Worm (Caenorhabditis elegans) whole organism, dauer: ENCODE data around the gene cyp-33A1.

Experiments used
- unc-62 ChIP-seq: sonication (generic microtip); optimal IDR thresholded peaks from 2 replicates; lab custom pipeline; 2017; ENCODE audit warnings: missing biosample characterization, missing genetic modification reagents, missing genetic modification characterization

Gene cyp-33A1

ce11 chrV:7690637-7691036 lies 9.4 kb upstream of the cyp-33A1 start:
- no peak for TF ChIP-seq unc-62 (GFP tag; lab: Kevin White, UChicago)

DNA sequence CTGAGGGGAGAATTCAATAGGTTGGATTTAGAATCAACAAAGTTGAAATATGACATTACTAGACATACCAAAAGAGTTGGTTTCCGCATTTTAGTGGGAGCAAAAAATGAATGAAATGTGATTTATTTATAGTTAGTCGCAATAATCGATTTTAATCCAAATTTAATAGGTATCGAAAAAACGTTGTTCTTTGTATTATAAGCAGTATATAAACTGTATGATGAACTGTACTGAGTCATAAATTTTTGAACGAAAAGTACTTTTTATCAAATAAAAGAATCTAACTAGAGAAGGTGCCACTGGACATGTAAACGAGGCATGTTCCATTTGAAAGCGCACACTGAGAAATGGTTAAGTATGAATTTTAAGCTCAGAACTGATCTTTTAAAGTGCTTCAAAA lies 8.6 kb upstream of the cyp-33A1 start, which contains the start of gene C12D5.9:
Gene C12D5.9 (minus strand): TSS at position 101 of the 400 bp plus-strand sequence.
- TF ChIP-seq unc-62 (GFP tag; lab: Kevin White, UChicago), result no peak

ce11 chrV:7686189-7686588 lies 4.9 kb upstream of the cyp-33A1 start, which contains the start of the genes nhr-94 and nhr-152:
TSS of gene nhr-94 (minus strand) at chrV:7686335.
TSS of gene nhr-152 (plus strand) at chrV:7686350.
- TF ChIP-seq unc-62 (GFP tag; lab: Kevin White, UChicago), result no peak

DNA sequence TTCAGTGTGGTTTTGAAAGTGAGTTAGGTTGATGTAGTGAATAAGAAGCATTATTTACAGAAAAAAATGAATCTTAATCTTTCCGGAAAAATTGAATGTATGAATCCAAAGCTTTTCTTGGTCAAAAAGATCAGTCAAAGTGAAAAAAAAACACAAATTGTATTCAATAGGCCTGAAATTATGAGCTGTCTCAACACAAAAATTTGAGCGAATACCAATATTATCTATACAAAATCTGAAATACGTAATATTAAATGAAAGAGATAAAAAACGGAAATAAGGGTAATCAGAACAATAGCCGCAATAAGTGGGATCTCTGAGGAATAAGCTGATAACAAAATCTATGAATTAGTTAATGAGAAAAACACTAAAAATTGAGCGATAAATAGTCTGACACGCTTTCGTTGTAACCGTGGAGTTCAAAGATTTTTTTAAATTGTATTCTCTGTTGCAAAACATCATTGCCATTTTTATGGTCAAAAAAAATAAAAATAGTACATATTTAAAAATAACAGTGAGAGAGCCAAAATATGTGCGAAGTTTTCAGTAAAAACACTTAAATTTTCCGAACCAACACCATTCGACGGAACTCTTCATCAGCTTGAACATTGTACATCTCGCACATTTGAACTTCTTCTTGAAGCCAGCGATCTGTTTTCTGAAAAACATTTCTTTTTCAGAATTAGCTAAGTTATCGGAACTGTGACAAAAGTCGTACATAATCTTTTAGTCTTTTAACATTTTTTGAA lies 2.8 kb upstream of the cyp-33A1 start, which contains the start of gene sre-11:
Gene sre-11 (minus strand): TSS at position 51 of the 749 bp plus-strand sequence.
- no peak for TF ChIP-seq unc-62 (GFP tag; lab: Kevin White, UChicago)

DNA sequence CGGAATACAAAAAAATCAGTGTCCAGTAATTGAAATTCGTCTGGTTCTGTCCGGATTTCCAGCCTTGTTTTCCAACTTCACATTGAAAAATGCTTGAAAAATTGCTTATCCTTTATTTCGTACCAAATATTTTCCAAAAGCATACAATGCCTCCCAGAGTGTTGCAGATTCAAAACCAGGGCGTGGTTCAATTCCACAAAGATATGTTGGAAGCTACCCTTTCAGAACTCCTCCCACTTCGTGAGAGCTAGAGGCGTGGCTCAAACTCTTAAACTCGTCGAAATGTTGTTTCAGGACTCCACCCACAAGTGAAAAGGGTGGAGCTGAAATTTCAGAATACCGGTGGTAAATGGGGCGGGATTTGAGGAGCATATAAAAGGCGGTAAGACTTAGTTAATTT lies 5.4 kb downstream of the cyp-33A1 start, which contains the start of gene C12D5.3:
Gene C12D5.3 (plus strand): TSS at position 301 of the 400 bp plus-strand sequence.
- TF ChIP-seq unc-62 (GFP tag; lab: Kevin White, UChicago), result no peak

DNA sequence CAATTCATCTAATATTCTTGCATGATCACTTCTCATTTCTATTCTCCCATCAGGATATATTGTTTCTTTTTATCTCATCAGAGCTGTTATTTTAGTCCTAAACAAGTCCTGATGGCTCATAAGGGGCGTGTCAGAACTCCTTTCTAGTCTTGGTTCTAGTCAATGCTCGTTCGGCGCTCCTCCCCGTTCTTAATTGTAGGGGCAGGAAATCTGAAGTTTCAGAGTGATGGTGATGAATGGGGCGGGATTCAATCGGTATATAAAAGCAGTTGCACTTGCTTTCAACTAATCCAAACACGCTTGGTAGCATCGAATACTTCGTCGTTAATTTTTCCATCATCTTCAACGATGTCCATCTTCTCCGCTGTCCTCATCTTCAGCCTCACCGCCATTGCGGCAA lies 9.0 kb downstream of the cyp-33A1 start, which contains the start of gene C12D5.4:
Gene C12D5.4 (plus strand): TSS at position 301 of the 400 bp plus-strand sequence.
- TF ChIP-seq unc-62 (GFP tag; lab: Kevin White, UChicago), result no peak

DNA sequence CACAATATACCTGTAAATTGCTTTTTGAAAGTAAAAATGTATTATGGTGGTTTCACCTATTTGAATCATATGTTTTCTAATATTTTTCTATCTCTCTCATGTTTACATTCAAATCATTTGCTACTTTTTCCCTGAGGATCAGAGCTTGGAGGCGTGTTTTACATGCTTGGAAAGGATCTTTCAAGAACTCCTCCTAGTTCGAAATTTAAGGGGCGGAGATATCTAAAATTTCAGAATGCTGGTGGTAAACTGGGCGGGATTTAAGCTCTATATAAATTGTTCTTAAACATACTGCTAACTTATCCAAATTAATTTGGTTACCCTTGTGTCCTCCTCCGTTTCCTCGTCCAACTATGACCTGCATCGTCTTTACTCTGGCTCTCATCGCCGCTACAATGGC lies 13.3 kb downstream of the cyp-33A1 start, which contains the start of gene C12D5.5:
Gene C12D5.5 (plus strand): TSS at position 301 of the 400 bp plus-strand sequence.
- TF ChIP-seq unc-62 (GFP tag; lab: Kevin White, UChicago), result no peak

DNA sequence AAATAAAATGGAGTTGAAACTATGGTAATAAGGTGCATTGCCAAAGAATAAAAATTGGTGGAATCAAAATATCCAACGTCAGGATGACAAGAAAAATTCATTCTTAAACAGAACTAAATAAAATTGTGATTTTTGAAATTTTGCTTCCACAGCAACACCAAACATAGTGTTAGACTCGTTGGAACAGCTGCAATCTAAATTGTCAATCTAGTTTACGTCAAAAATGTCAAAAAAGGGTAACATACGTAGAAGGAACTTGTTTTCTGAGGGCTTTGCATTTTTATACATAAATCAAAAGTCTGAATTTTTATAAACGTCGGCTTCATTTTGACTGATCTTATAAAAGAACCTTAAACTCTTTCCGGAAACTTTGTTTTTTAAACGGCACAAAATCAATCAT lies 27.7 kb downstream of the cyp-33A1 start, which contains the start of gene srh-200:
Gene srh-200 (minus strand): TSS at position 101 of the 400 bp plus-strand sequence.
- TF ChIP-seq unc-62 (GFP tag; lab: Kevin White, UChicago), result no peak

- no peak for TF ChIP-seq unc-62 (GFP tag; lab: Kevin White, UChicago)
These were observed 29.5 kb downstream of the cyp-33A1 start, which contains the start of gene srh-234 for ce11 chrV:7651757-7652156. TSS of gene srh-234 (minus strand) at chrV:7651857.

ce11 chrV:7649963-7650362 lies 31.3 kb downstream of the cyp-33A1 start:
- TF ChIP-seq unc-62 (GFP tag; lab: Kevin White, UChicago), result no peak

- TF ChIP-seq unc-62 (GFP tag; lab: Kevin White, UChicago), result no peak
These were observed 34.1 kb downstream of the cyp-33A1 start for ce11 chrV:7647147-7647546.

ce11 chrV:7645454-7645853 lies 35.8 kb downstream of the cyp-33A1 start, which contains the start of gene str-47:
TSS of gene str-47 (plus strand) at chrV:7645754.
- TF ChIP-seq unc-62 (GFP tag; lab: Kevin White, UChicago), result no peak

DNA sequence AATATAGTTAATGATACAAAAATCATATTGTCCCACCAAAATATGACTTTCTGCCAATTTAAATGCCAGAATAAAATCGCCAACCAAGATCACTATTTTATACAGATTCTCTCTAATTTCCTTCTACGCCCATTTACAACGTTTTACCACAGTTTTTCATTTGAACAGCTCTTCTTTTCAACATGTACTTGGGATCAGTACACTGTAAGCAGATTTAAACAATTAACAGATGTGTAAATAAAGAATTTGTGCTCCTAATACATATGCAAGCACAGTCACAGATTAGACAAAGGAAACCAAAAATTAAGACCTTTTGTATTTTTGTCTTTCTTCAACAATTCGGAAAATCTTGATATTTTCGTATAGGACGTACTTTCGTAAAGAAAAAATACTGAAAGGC lies 37.8 kb downstream of the cyp-33A1 start, which contains the start of gene F07C4.11:
Gene F07C4.11 (minus strand): TSS at position 101 of the 400 bp plus-strand sequence.
- TF ChIP-seq unc-62 (GFP tag; lab: Kevin White, UChicago), result no peak

ce11 chrV:7641718-7642117 lies 39.5 kb downstream of the cyp-33A1 start:
- no peak for TF ChIP-seq unc-62 (GFP tag; lab: Kevin White, UChicago)

- no peak for TF ChIP-seq unc-62 (GFP tag; lab: Kevin White, UChicago)
These were observed 41.5 kb downstream of the cyp-33A1 start, which contains the start of gene F07C4.10 for ce11 chrV:7639787-7640186. TSS of gene F07C4.10 (minus strand) at chrV:7639887.

- no peak for TF ChIP-seq unc-62 (GFP tag; lab: Kevin White, UChicago)
These were observed 41.9 kb downstream of the cyp-33A1 start for ce11 chrV:7639356-7639755.
